Worm (Caenorhabditis elegans): ENCODE results near the gene gmeb-3.

DNA sequence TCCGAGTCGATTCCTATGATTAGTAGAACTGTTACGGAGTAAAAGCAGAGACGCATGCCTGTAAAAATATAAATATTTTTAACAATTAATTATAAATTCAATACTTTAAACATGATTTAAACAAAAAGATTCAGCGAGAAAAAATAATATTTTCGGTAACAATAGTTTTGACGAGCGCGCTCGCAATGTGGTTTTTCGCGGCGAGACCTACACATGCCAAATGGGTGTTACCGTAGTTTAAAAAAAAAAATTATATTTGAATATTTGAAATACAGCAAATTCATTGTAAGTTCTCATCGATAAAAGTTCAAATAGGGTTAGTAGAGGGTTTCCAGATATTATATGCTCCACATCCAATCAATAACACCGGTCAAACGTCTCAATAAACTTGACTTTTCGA lies 41.9 kb upstream of the gmeb-3 start, which contains the start of gene gldi-5:
- TF ChIP-seq ztf-23 (GFP tag; IDR thresholded peaks at IDR 0.05): no peak
- TF ChIP-seq T22C8.4 (GFP tag; IDR thresholded peaks at IDR 0.05): no peak
- no peak for TF ChIP-seq flt-1 (GFP tag; IDR thresholded peaks at IDR 0.05)

All from whole organism, midembryonic.